Fruit fly (Drosophila melanogaster): ENCODE measurements around the gene Ahcy.

Gene Ahcy

dm6 chrX:15475367-15475789, 25.3 kb downstream of the Ahcy start, which contains the start of gene mh (continued):
- TF ChIP-seq D (optimal IDR thresholded peaks at IDR 0.05) (no peak), D (GFP tag; optimal IDR thresholded peaks at IDR 0.05) (no peak), lbe (GFP tag; optimal IDR thresholded peaks at IDR 0.05) (no peak), trem (tag; optimal IDR thresholded peaks at IDR 0.05) (peak; percentile 9), vfl (GFP tag; optimal IDR thresholded peaks at IDR 0.05) (no peak), Oli (tag; optimal IDR thresholded peaks at IDR 0.05) (peak; percentile 9), abd-A (tag; optimal IDR thresholded peaks at IDR 0.05) (no peak), al (GFP tag; IDR thresholded peaks at IDR 0.05) (0 out of 2 replicates have a peak, but pooled peaks have one; percentile 33), CG32772 (GFP tag; IDR thresholded peaks at IDR 0.05) (no peak), chn (GFP tag; optimal IDR thresholded peaks at IDR 0.05) (no peak), ham (GFP tag; IDR thresholded peaks at IDR 0.05) (no peak), Hr3 (GFP tag; optimal IDR thresholded peaks at IDR 0.05) (no peak), Spps (tag; optimal IDR thresholded peaks at IDR 0.05) (no peak), CG13296 (GFP tag; optimal IDR thresholded peaks at IDR 0.05) (no peak), chif (GFP tag; optimal IDR thresholded peaks at IDR 0.05) (no peak), CG11695 (GFP tag; IDR thresholded peaks at IDR 0.05) (no peak), NC2β (GFP tag; optimal IDR thresholded peaks at IDR 0.05) (no peak), Trl (optimal IDR thresholded peaks at IDR 0.05) (no peak), Trl (GFP tag; optimal IDR thresholded peaks at IDR 0.05) (no peak), CG9932 (GFP tag; IDR thresholded peaks at IDR 0.05) (peak; percentile 45; the same call in 1 of the 2 replicates), Nf-YC (tag; optimal IDR thresholded peaks at IDR 0.05) (peak; percentile 21), sima (GFP tag; optimal IDR thresholded peaks at IDR 0.05) (no peak), dan (GFP tag; IDR thresholded peaks at IDR 0.05) (no peak), Mrtf (GFP tag; IDR thresholded peaks at IDR 0.05) (no peak), TFAM (GFP tag; optimal IDR thresholded peaks at IDR 0.05) (no peak), CkIIα-i1 (GFP tag; IDR thresholded peaks at IDR 0.05) (no peak), CG17385 (GFP tag; optimal IDR thresholded peaks at IDR 0.05) (peak; percentile 19), ssp (GFP tag; IDR thresholded peaks at IDR 0.05) (no peak), h (optimal IDR thresholded peaks at IDR 0.05) (no peak), Ets65A (GFP tag) (no peak), CG4328 (GFP tag; optimal IDR thresholded peaks at IDR 0.05) (no peak), CG15011 (GFP tag; optimal IDR thresholded peaks at IDR 0.05) (no peak), Fer1 (GFP tag; optimal IDR thresholded peaks at IDR 0.05) (peak; percentile 20), ttk (GFP tag; IDR thresholded peaks at IDR 0.05) (no peak), Lim3 (GFP tag; IDR thresholded peaks at IDR 0.05) (no peak), gce (GFP tag; IDR thresholded peaks at IDR 0.05) (no peak), Doc2 (GFP tag; IDR thresholded peaks at IDR 0.05) (no peak), CG14050 (GFP tag; IDR thresholded peaks at IDR 0.05) (no peak), D19B (GFP tag; optimal IDR thresholded peaks at IDR 0.05) (no peak), CG42726 (GFP tag; IDR thresholded peaks at IDR 0.05; ENCODE audit: partially characterized antibody) (0 out of 2 replicates have a peak, but pooled peaks have one; percentile 28), tx (GFP tag; optimal IDR thresholded peaks at IDR 0.05) (no peak), CG17328 (GFP tag; IDR thresholded peaks at IDR 0.05) (no peak), her (GFP tag; optimal IDR thresholded peaks at IDR 0.05) (no peak), CG7556 (GFP tag; optimal IDR thresholded peaks at IDR 0.05) (no peak), CG1602 (GFP tag; optimal IDR thresholded peaks at IDR 0.05) (no peak), az2 (GFP tag; optimal IDR thresholded peaks at IDR 0.05) (peak; percentile 52), bcd (GFP tag; optimal IDR thresholded peaks at IDR 0.05) (peak; percentile 28), da (GFP tag; optimal IDR thresholded peaks at IDR 0.05) (no peak), pb (GFP tag; optimal IDR thresholded peaks at IDR 0.05) (no peak), Dll (GFP tag; IDR thresholded peaks at IDR 0.05; ENCODE audit: partially characterized antibody) (peak; percentile 57; the same call in 2 of the 4 replicates), CG11723 (GFP tag; optimal IDR thresholded peaks at IDR 0.05) (no peak), pita (GFP tag; optimal IDR thresholded peaks at IDR 0.05) (no peak), ro (GFP tag; IDR thresholded peaks at IDR 0.05) (no peak), kah (GFP tag; optimal IDR thresholded peaks at IDR 0.05) (no peak)
